Worm (Caenorhabditis elegans): ENCODE measurements around the gene B0035.13.
"Not testable (repeated sequence)": the region's sequence is repeated elsewhere in the genome, so short reads cannot be mapped to it uniquely, and the experiment has no call there.

DNA sequence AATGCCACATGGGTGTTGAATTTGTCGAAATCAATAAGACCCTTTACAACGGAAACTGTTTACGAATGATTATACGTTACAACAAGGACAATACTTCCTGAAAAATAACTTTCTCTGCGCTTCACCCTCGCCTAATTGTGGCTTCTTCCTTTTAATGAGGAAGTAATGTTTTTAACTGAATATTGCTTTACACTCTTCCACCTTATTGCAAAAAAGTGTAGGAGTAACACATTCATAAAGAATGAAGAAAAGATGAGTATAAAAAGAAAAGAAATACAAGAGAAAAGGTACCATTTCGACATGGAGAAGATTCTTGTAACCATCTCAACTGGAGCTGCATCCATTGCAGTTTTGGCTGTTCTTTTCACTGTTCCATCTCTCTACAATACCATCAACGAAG lies 43.4 kb downstream of the B0035.13 start, which contains the start of gene col-126:
- TF ChIP-seq pes-1 (GFP tag; IDR thresholded peaks at IDR 0.05); scrt-1 (GFP tag; IDR thresholded peaks at IDR 0.05); tra-4 (tag; optimal IDR thresholded peaks at IDR 0.05); flt-1 (GFP tag; IDR thresholded peaks at IDR 0.05); hmg-4 (GFP tag; optimal IDR thresholded peaks at IDR 0.05); ama-1 (optimal IDR thresholded peaks at IDR 0.05); ets-7 (tag; optimal IDR thresholded peaks at IDR 0.05); ceh-36 (tag; optimal IDR thresholded peaks at IDR 0.05); tbx-11 (GFP tag; IDR thresholded peaks at IDR 0.05): not testable (repeated sequence)
